Worm (Caenorhabditis elegans): Measurements from ENCODE around the gene H40L08.3.

- TF ChIP-seq ceh-36 (tag; optimal IDR thresholded peaks at IDR 0.05): no peak
- TF ChIP-seq tbx-11 (GFP tag; IDR thresholded peaks at IDR 0.05): no peak
- TF ChIP-seq ets-7 (tag; optimal IDR thresholded peaks at IDR 0.05): no peak
- TF ChIP-seq hnd-1 (tag; optimal IDR thresholded peaks at IDR 0.05): no peak
- no peak for TF ChIP-seq F13C5.2 (tag; optimal IDR thresholded peaks at IDR 0.05)
- no peak for TF ChIP-seq ceh-13 (GFP tag; optimal IDR thresholded peaks at IDR 0.05)
- no peak for TF ChIP-seq scrt-1 (GFP tag; IDR thresholded peaks at IDR 0.05)
These were observed 3.5 kb upstream of the H40L08.3 start for ce11 chrX:15079406-15079805.

Data from whole organism, early embryonic.